Worm (Caenorhabditis elegans) whole organism, L4 larva: Measurements from ENCODE around the gene spsb-1.

Experiments
- F26F4.8 ChIP-seq: fragments of 200-800 bp; sonication (Bioruptor generic); conservative IDR thresholded peaks from 2 replicates; pipeline ENCODE4 v1.3.6; 2022; ENCODE audit warnings: missing genetic modification characterization, missing compliant biosample characterization
- F37D6.2 ChIP-seq: sonication (generic microtip); optimal IDR thresholded peaks from 2 replicates; lab custom pipeline; 2016; ENCODE audit warnings: mild to moderate bottlenecking, missing genetic modification characterization, missing compliant biosample characterization
- F49E8.2 ChIP-seq: sonication (generic microtip); optimal IDR thresholded peaks from 2 replicates; lab custom pipeline; 2016; ENCODE audit warnings: missing compliant biosample characterization, mild to moderate bottlenecking, missing genetic modification characterization, borderline replicate concordance
- T20F7.1 ChIP-seq: fragments of 200-800 bp; sonication (Bioruptor generic); optimal IDR thresholded peaks from 2 replicates; lab custom pipeline; 2018; ENCODE audit warnings: mild to moderate bottlenecking, missing genetic modification characterization, missing compliant biosample characterization
- T26A8.4 ChIP-seq: fragments of 200-800 bp; sonication (Bioruptor generic); IDR thresholded peaks from 2 replicates; pipeline ENCODE4 v1.3.6; 2022; ENCODE audit warnings: missing genetic modification characterization, missing compliant biosample characterization
- Y105C5A.15 ChIP-seq: fragments of 200-800 bp; sonication (Bioruptor generic); IDR thresholded peaks from 2 replicates; pipeline ENCODE4 v1.3.6; 2022; ENCODE audit warnings: missing genetic modification characterization, missing compliant biosample characterization
- Y75B8A.6 ChIP-seq: fragments of 200-800 bp; sonication (Bioruptor generic); IDR thresholded peaks from 2 replicates; pipeline ENCODE4 v1.3.6; 2022; ENCODE audit warnings: missing genetic modification reagents, missing genetic modification characterization, missing compliant biosample characterization
- ZK337.2 ChIP-seq: fragments of 200-800 bp; sonication (Bioruptor generic); IDR thresholded peaks from 2 replicates; pipeline ENCODE4 v1.3.6; 2022; ENCODE audit warnings: missing genetic modification reagents, missing genetic modification characterization, missing compliant biosample characterization
- aly-2 ChIP-seq: sonication (generic microtip); optimal IDR thresholded peaks from 2 replicates; lab custom pipeline; 2018; ENCODE audit warnings: missing biosample characterization, missing genetic modification characterization
- ama-1 ChIP-seq: fragments of 150-350 bp; optimal IDR thresholded peaks from 2 replicates; lab custom pipeline; 2014; ENCODE audit warnings: inconsistent platforms, mixed read lengths
- arid-1 ChIP-seq: fragments of 200-800 bp; sonication (Bioruptor generic); conservative IDR thresholded peaks from 2 replicates; pipeline ENCODE4 v1.3.6; 2022; ENCODE audit warnings: missing genetic modification reagents, missing genetic modification characterization, missing compliant biosample characterization
- attf-4 ChIP-seq: sonication (generic microtip); optimal IDR thresholded peaks from 3 replicates; lab custom pipeline; 2017; ENCODE audit warnings: missing biosample characterization, missing genetic modification characterization
- ceh-20 ChIP-seq: fragments of 200-800 bp; sonication (Bioruptor generic); IDR thresholded peaks from 2 replicates; pipeline ENCODE4 v1.3.6; 2022; ENCODE audit warnings: missing genetic modification reagents, missing genetic modification characterization, missing compliant biosample characterization
- ceh-44 ChIP-seq: fragments of 200-800 bp; sonication (Bioruptor generic); IDR thresholded peaks from 2 replicates; pipeline ENCODE4 v1.3.6; 2022; ENCODE audit warnings: missing genetic modification reagents, missing genetic modification characterization, missing compliant biosample characterization
- ces-1 ChIP-seq: fragments of 150-350 bp; sonication (generic microtip); optimal IDR thresholded peaks from 4 replicates; lab custom pipeline; 2014; ENCODE audit warnings: missing biosample characterization, missing genetic modification reagents, missing genetic modification characterization
- daf-12 ChIP-seq: fragments of 150-350 bp; optimal IDR thresholded peaks from 2 replicates; lab custom pipeline; 2014; ENCODE audit warnings: missing biosample characterization, missing genetic modification reagents, missing genetic modification characterization
- daf-19 ChIP-seq: fragments of 200-800 bp; sonication (Bioruptor generic); conservative IDR thresholded peaks from 2 replicates; pipeline ENCODE4 v1.3.6; 2022; ENCODE audit warnings: missing genetic modification characterization, missing compliant biosample characterization
- dmd-9 ChIP-seq: fragments of 200-800 bp; sonication (Bioruptor generic); IDR thresholded peaks from 2 replicates; pipeline ENCODE4 v1.3.6; 2022; ENCODE audit warnings: missing genetic modification reagents, missing genetic modification characterization, missing compliant biosample characterization
- dpl-1 ChIP-seq: fragments of 150-350 bp; optimal IDR thresholded peaks from 2 replicates; lab custom pipeline; 2014; ENCODE audit warnings: missing biosample characterization, missing genetic modification reagents, missing genetic modification characterization
- dve-1 ChIP-seq: sonication (generic microtip); optimal IDR thresholded peaks from 2 replicates; lab custom pipeline; 2017; ENCODE audit warnings: antibody characterized with exemption, mild to moderate bottlenecking, missing genetic modification characterization, missing compliant biosample characterization; ENCODE audit not compliant: insufficient read depth
- egl-27 ChIP-seq: sonication (generic microtip); optimal IDR thresholded peaks from 3 replicates; lab custom pipeline; 2017; ENCODE audit warnings: missing biosample characterization, missing genetic modification reagents, missing genetic modification characterization
- egl-43 ChIP-seq: fragments of 200-800 bp; sonication (Bioruptor generic); IDR thresholded peaks from 2 replicates; pipeline ENCODE4 v1.3.6; 2022; ENCODE audit warnings: missing genetic modification reagents, missing genetic modification characterization, missing compliant biosample characterization
- fos-1 ChIP-seq: fragments of 150-350 bp; optimal IDR thresholded peaks from 2 replicates; lab custom pipeline; 2014; ENCODE audit warnings: missing biosample characterization, missing genetic modification characterization
- hlh-11 ChIP-seq: fragments of 200-800 bp; sonication (Bioruptor generic); optimal IDR thresholded peaks from 2 replicates; lab custom pipeline; 2018; ENCODE audit warnings: mild to moderate bottlenecking, missing genetic modification characterization, missing compliant biosample characterization
- hmg-1.1 ChIP-seq: fragments of 200-800 bp; sonication (Bioruptor generic); IDR thresholded peaks from 2 replicates; pipeline ENCODE4 v1.3.6; 2022; ENCODE audit warnings: missing genetic modification reagents, missing genetic modification characterization, missing compliant biosample characterization
- lin-1 ChIP-seq: fragments of 200-800 bp; sonication (Bioruptor generic); IDR thresholded peaks from 2 replicates; pipeline ENCODE4 v1.3.6; 2022; ENCODE audit warnings: missing genetic modification reagents, missing genetic modification characterization, missing compliant biosample characterization
- lin-13 ChIP-seq: fragments of 150-350 bp; optimal IDR thresholded peaks from 2 replicates; lab custom pipeline; 2014; ENCODE audit warnings: missing biosample characterization, missing genetic modification reagents, missing genetic modification characterization
- lin-29 ChIP-seq: fragments of 200-800 bp; sonication (Bioruptor generic); IDR thresholded peaks from 2 replicates; pipeline ENCODE4 v1.3.6; 2022; ENCODE audit warnings: missing genetic modification reagents, missing genetic modification characterization, missing compliant biosample characterization
- lin-38 ChIP-seq: fragments of 200-800 bp; sonication (Bioruptor generic); IDR thresholded peaks from 2 replicates; pipeline ENCODE4 v1.3.6; 2022; ENCODE audit warnings: missing genetic modification reagents, missing genetic modification characterization, missing compliant biosample characterization
- lin-39 ChIP-seq: fragments of 150-350 bp; optimal IDR thresholded peaks from 2 replicates; lab custom pipeline; 2014; ENCODE audit warnings: missing biosample characterization, missing genetic modification reagents, missing genetic modification characterization
- madf-5 ChIP-seq, 2 experiments: fragments of 200-800 bp; sonication (Bioruptor generic); IDR thresholded peaks; 2 replicates each; pipeline ENCODE4 v1.3.6; 2022; ENCODE audit warnings: missing compliant biosample characterization in 2 of 2, missing genetic modification characterization in 2 of 2
- mes-2 ChIP-seq: sonication (generic microtip); optimal IDR thresholded peaks from 2 replicates; lab custom pipeline; 2016; ENCODE audit warnings: missing genotype, mild to moderate bottlenecking, missing genetic modification characterization, missing compliant biosample characterization; ENCODE audit not compliant: poor library complexity, severe bottlenecking
- mxl-2 ChIP-seq: fragments of 200-800 bp; sonication (Bioruptor generic); conservative IDR thresholded peaks from 2 replicates; pipeline ENCODE4 v1.3.6; 2022; ENCODE audit warnings: missing genetic modification reagents, missing genetic modification characterization, missing compliant biosample characterization
- mxl-3 ChIP-seq: fragments of 200-800 bp; sonication (Bioruptor generic); optimal IDR thresholded peaks from 2 replicates; lab custom pipeline; 2018; ENCODE audit warnings: mild to moderate bottlenecking, missing genetic modification characterization, missing compliant biosample characterization
- nhr-10 ChIP-seq: fragments of 150-350 bp; optimal IDR thresholded peaks from 2 replicates; lab custom pipeline; 2014; ENCODE audit warnings: missing biosample characterization, missing genetic modification characterization
- nhr-111 ChIP-seq: fragments of 200-800 bp; sonication (Bioruptor generic); optimal IDR thresholded peaks from 2 replicates; lab custom pipeline; 2018; ENCODE audit warnings: mild to moderate bottlenecking, missing genetic modification characterization, missing compliant biosample characterization
- nhr-25 ChIP-seq: sonication (generic microtip); optimal IDR thresholded peaks from 2 replicates; lab custom pipeline; 2017; ENCODE audit warnings: missing genetic modification characterization, mild to moderate bottlenecking, missing compliant biosample characterization, antibody characterized with exemption, moderate library complexity, borderline replicate concordance; ENCODE audit not compliant: insufficient read depth
- nhr-41 ChIP-seq: fragments of 200-800 bp; sonication (Bioruptor generic); IDR thresholded peaks from 2 replicates; pipeline ENCODE4 v1.3.6; 2022; ENCODE audit warnings: missing genetic modification reagents, missing genetic modification characterization, missing compliant biosample characterization
- nhr-42 ChIP-seq: fragments of 200-800 bp; sonication (Bioruptor generic); IDR thresholded peaks from 2 replicates; pipeline ENCODE4 v1.3.6; 2022; ENCODE audit warnings: missing genetic modification characterization, missing compliant biosample characterization
- nhr-48 ChIP-seq: sonication (generic microtip); optimal IDR thresholded peaks from 2 replicates; lab custom pipeline; 2016; ENCODE audit warnings: mild to moderate bottlenecking, missing genetic modification characterization, missing compliant biosample characterization
- nhr-77 ChIP-seq: fragments of 150-350 bp; optimal IDR thresholded peaks from 2 replicates; lab custom pipeline; 2014; ENCODE audit warnings: missing biosample characterization, missing genetic modification characterization
- set-16 ChIP-seq: fragments of 200-800 bp; sonication (Bioruptor generic); IDR thresholded peaks from 2 replicates; pipeline ENCODE4 v1.3.6; 2022; ENCODE audit warnings: missing genetic modification reagents, missing genetic modification characterization, missing compliant biosample characterization
- spr-1 ChIP-seq: sonication (generic microtip); optimal IDR thresholded peaks from 2 replicates; lab custom pipeline; 2016; ENCODE audit warnings: mild to moderate bottlenecking, missing genetic modification characterization, missing compliant biosample characterization
- tag-97 ChIP-seq: fragments of 200-800 bp; sonication (Bioruptor generic); IDR thresholded peaks from 2 replicates; pipeline ENCODE4 v1.3.6; 2022; ENCODE audit warnings: missing genetic modification characterization, missing compliant biosample characterization
- tra-1 ChIP-seq: fragments of 200-800 bp; sonication (Bioruptor generic); IDR thresholded peaks from 2 replicates; pipeline ENCODE4 v1.3.6; 2022; ENCODE audit warnings: missing genetic modification reagents, missing genetic modification characterization, missing compliant biosample characterization
- unc-130 ChIP-seq: sonication (generic microtip); optimal IDR thresholded peaks from 2 replicates; lab custom pipeline; 2016; ENCODE audit warnings: missing genetic modification reagents, missing genetic modification characterization, missing compliant biosample characterization
- vab-7 ChIP-seq: fragments of 200-800 bp; sonication (Bioruptor generic); IDR thresholded peaks from 2 replicates; pipeline ENCODE4 v1.3.6; 2022; ENCODE audit warnings: missing genetic modification reagents, missing genetic modification characterization, missing compliant biosample characterization
- zfp-3 ChIP-seq: fragments of 200-800 bp; sonication (Bioruptor generic); conservative IDR thresholded peaks from 2 replicates; pipeline ENCODE4 v1.3.6; 2022; ENCODE audit warnings: missing genetic modification reagents, missing genetic modification characterization, missing compliant biosample characterization
- zip-2 ChIP-seq: fragments of 150-350 bp; optimal IDR thresholded peaks from 2 replicates; lab custom pipeline; 2014; ENCODE audit warnings: missing biosample characterization, missing genetic modification characterization

Gene spsb-1

ce11 chrII:15229785-15230393 lies 33.4 kb downstream of the spsb-1 start, which contains the start of gene spsb-2:
Gene spsb-2 (plus strand): TSS chrII:15230343.
- TF ChIP-seq ama-1 (peak; percentile 47), T26A8.4 (GFP tag; lab: Robert Waterston, UW) (0 out of 2 replicates have a peak, but pooled peaks have one; percentile 33), F49E8.2 (no peak), spr-1 (no peak), nhr-77 (tag; lab: Kevin White, UChicago) (no peak)
- TF ChIP-seq, all 104 proteins: peak for 2

- TF ChIP-seq aly-2 (tag; lab: Kevin White, UChicago) (no peak), set-16 (GFP tag; lab: Robert Waterston, UW) (no peak), lin-39 (tag; lab: Kevin White, UChicago) (no peak), ceh-44 (GFP tag; lab: Robert Waterston, UW) (peak; percentile 64; the same call in 1 of the 2 replicates), arid-1 (no peak), dve-1 (tag; lab: Kevin White, UChicago) (peak; percentile 58), Y105C5A.15 (no peak), tag-97 (GFP tag; lab: Robert Waterston, UW) (no peak), lin-38 (GFP tag; lab: Robert Waterston, UW) (peak; percentile 79), fos-1 (tag; lab: Kevin White, UChicago) (no peak), T20F7.1 (no peak), ZK337.2 (GFP tag; lab: Robert Waterston, UW) (peak; percentile 79), attf-4 (no peak), nhr-41 (no peak), F26F4.8 (GFP tag; lab: Robert Waterston, UW) (no peak), nhr-48 (tag; lab: Kevin White, UChicago) (no peak), hmg-1.1 (peak; percentile 64), tra-1 (GFP tag; lab: Robert Waterston, UW) (no peak), nhr-111 (GFP tag; lab: Kevin White, UChicago) (no peak), Y75B8A.6 (GFP tag; lab: Robert Waterston, UW) (no peak), dmd-9 (GFP tag; lab: Robert Waterston, UW) (0 out of 2 replicates have a peak, but pooled peaks have one; percentile 40), lin-1 (GFP tag; lab: Robert Waterston, UW) (no peak), ceh-20 (GFP tag; lab: Robert Waterston, UW) (peak; percentile 68), nhr-42 (GFP tag; lab: Robert Waterston, UW) (0 out of 2 replicates have a peak, but pooled peaks have one; percentile 39), unc-130 (GFP tag; lab: Kevin White, UChicago) (peak; percentile 90), mes-2 (peak; percentile 98), hlh-11 (tag; lab: Kevin White, UChicago) (peak; percentile 45), mxl-3 (GFP tag; lab: Kevin White, UChicago) (peak; percentile 22), zfp-3 (GFP tag; lab: Robert Waterston, UW) (no peak), lin-29 (GFP tag; lab: Robert Waterston, UW) (no peak), mxl-2 (GFP tag; lab: Robert Waterston, UW) (no peak), egl-43 (GFP tag; lab: Robert Waterston, UW) (no peak), egl-27 (no peak), nhr-10 (tag; lab: Kevin White, UChicago) (no peak), daf-12 (tag; lab: Kevin White, UChicago) (no peak), dpl-1 (peak; percentile 90), daf-19 (GFP tag; lab: Robert Waterston, UW) (no peak), lin-13 (GFP tag; lab: Kevin White, UChicago) (peak; percentile 76), ces-1 (GFP tag; lab: Kevin White, UChicago) (no peak), zip-2 (tag; lab: Kevin White, UChicago) (no peak), nhr-25 (tag; lab: Kevin White, UChicago) (peak; percentile 81), vab-7 (0 out of 2 replicates have a peak, but pooled peaks have one; percentile 8), F37D6.2 (peak; percentile 14), madf-5 (GFP tag; IDR thresholded peaks at IDR 0.05; lab: Robert Waterston, UW) (no peak)
Observed at ce11 chrII:15232705-15233104, 36.2 kb downstream of the spsb-1 start, which contains the start of gene Y46E12BL.2. Gene Y46E12BL.2 (plus strand): TSS chrII:15232947.
